Fruit fly (Drosophila melanogaster) whole organism, prepupa: ENCODE data around the gene CG42264.
A peak's percentile ranks its signal among the peaks of the same experiment; 100 is the strongest.

ENCODE experiments used
- Blimp-1 ChIP-seq: fragments of 200-800 bp; sonication (Bioruptor generic); optimal IDR thresholded peaks from 3 replicates; lab custom pipeline; 2017; ENCODE audit warnings: missing biosample characterization, missing genetic modification characterization, mild to moderate bottlenecking, moderate library complexity, missing genetic modification reagents
- CG10631 ChIP-seq: fragments of 200-800 bp; sonication (Bioruptor generic); optimal IDR thresholded peaks from 2 replicates; lab custom pipeline; 2016; ENCODE audit warnings: missing biosample characterization, missing genetic modification characterization
- CG10669 ChIP-seq: fragments of 200-800 bp; sonication (Bioruptor generic); optimal IDR thresholded peaks from 3 replicates; lab custom pipeline; 2018; ENCODE audit warnings: missing biosample characterization, mild to moderate bottlenecking, missing genetic modification characterization, moderate library complexity
- CG11294 ChIP-seq: fragments of 200-800 bp; sonication (Bioruptor generic); IDR thresholded peaks from 2 replicates; pipeline ENCODE4 v1.3.6; 2022; ENCODE audit warnings: missing biosample characterization, missing genetic modification characterization
- CG11762 ChIP-seq: fragments of 200-800 bp; sonication (Bioruptor generic); optimal IDR thresholded peaks from 3 replicates; lab custom pipeline; 2016; ENCODE audit warnings: missing biosample characterization, missing genetic modification characterization; ENCODE audit not compliant: insufficient read depth
- CG11902 ChIP-seq: fragments of 200-800 bp; sonication (Bioruptor generic); optimal IDR thresholded peaks from 3 replicates; lab custom pipeline; 2016; ENCODE audit warnings: missing biosample characterization, missing genetic modification characterization
- CG15336 ChIP-seq: fragments of 200-800 bp; sonication (Bioruptor generic); IDR thresholded peaks from 2 replicates; pipeline ENCODE4 v1.3.6; 2022; ENCODE audit warnings: missing biosample characterization, missing genetic modification characterization
- CG1621 ChIP-seq: fragments of 200-800 bp; sonication (Bioruptor generic); optimal IDR thresholded peaks from 3 replicates; lab custom pipeline; 2018; ENCODE audit warnings: missing biosample characterization, mild to moderate bottlenecking, missing genetic modification characterization
- CG31627 ChIP-seq: fragments of 200-800 bp; sonication (Bioruptor generic); optimal IDR thresholded peaks from 3 replicates; lab custom pipeline; 2016; ENCODE audit warnings: missing biosample characterization, missing genetic modification characterization
- CG34406 ChIP-seq: fragments of 200-800 bp; sonication (Bioruptor generic); optimal IDR thresholded peaks from 3 replicates; lab custom pipeline; 2016; ENCODE audit warnings: missing biosample characterization, missing genetic modification characterization
- CG3919 ChIP-seq: fragments of 200-800 bp; sonication (Bioruptor generic); optimal IDR thresholded peaks from 3 replicates; lab custom pipeline; 2016; ENCODE audit warnings: missing biosample characterization, missing genetic modification characterization
- CG6163 ChIP-seq: fragments of 200-800 bp; sonication (Bioruptor generic); IDR thresholded peaks from 3 replicates; pipeline ENCODE4 v1.3.6; 2022; ENCODE audit warnings: missing biosample characterization, missing genetic modification characterization
- CG6276 ChIP-seq: fragments of 200-800 bp; sonication (Bioruptor generic); optimal IDR thresholded peaks from 2 replicates; lab custom pipeline; 2017; ENCODE audit warnings: missing biosample characterization, mild to moderate bottlenecking, missing genetic modification characterization
- CG6792 ChIP-seq: fragments of 200-800 bp; sonication (Bioruptor generic); optimal IDR thresholded peaks from 3 replicates; lab custom pipeline; 2016; ENCODE audit warnings: missing biosample characterization, missing genetic modification characterization
- CG6808 ChIP-seq: fragments of 200-800 bp; sonication (Bioruptor generic); optimal IDR thresholded peaks from 3 replicates; lab custom pipeline; 2017; ENCODE audit warnings: missing biosample characterization, missing genetic modification characterization, mild to moderate bottlenecking, moderate library complexity, missing genetic modification reagents
- CG7368 ChIP-seq: fragments of 200-800 bp; sonication (Bioruptor generic); optimal IDR thresholded peaks from 3 replicates; lab custom pipeline; 2016; ENCODE audit warnings: missing biosample characterization, missing genetic modification characterization
- CG8632 ChIP-seq: fragments of 200-800 bp; sonication (Bioruptor generic); optimal IDR thresholded peaks from 3 replicates; lab custom pipeline; 2016; ENCODE audit warnings: missing biosample characterization, missing genetic modification characterization
- Eip78C ChIP-seq: fragments of 200-800 bp; sonication (Bioruptor generic); peaks from one replicate; lab custom pipeline; 2016; ENCODE audit warnings: missing biosample characterization, missing genetic modification characterization
- Eip93F ChIP-seq: fragments of 200-800 bp; sonication (Bioruptor generic); optimal IDR thresholded peaks from 2 replicates; lab custom pipeline; 2016; ENCODE audit warnings: missing biosample characterization, mild to moderate bottlenecking, missing genetic modification characterization
- Gug ChIP-seq: fragments of 200-800 bp; sonication (Bioruptor generic); IDR thresholded peaks from 2 replicates; pipeline ENCODE4 v1.3.6; 2022; ENCODE audit warnings: missing biosample characterization, missing genetic modification characterization
- Hr38 ChIP-seq: sonication (Bioruptor generic); optimal IDR thresholded peaks from 2 replicates; lab custom pipeline; 2016; ENCODE audit warnings: missing biosample characterization, missing genetic modification characterization
- Hr39 ChIP-seq: fragments of 200-800 bp; sonication (Bioruptor generic); optimal IDR thresholded peaks from 2 replicates; lab custom pipeline; 2016; ENCODE audit warnings: missing biosample characterization, missing genetic modification characterization
- Met ChIP-seq: fragments of 200-800 bp; sonication (Bioruptor generic); optimal IDR thresholded peaks from 3 replicates; lab custom pipeline; 2016; ENCODE audit warnings: missing biosample characterization, missing genetic modification characterization
- Smox ChIP-seq: fragments of 200-800 bp; sonication (Bioruptor generic); optimal IDR thresholded peaks from 3 replicates; lab custom pipeline; 2016; ENCODE audit warnings: missing biosample characterization, missing genetic modification characterization
- Sox102F ChIP-seq: fragments of 200-800 bp; sonication (Bioruptor generic); optimal IDR thresholded peaks from 2 replicates; lab custom pipeline; 2016; ENCODE audit warnings: missing biosample characterization, mild to moderate bottlenecking, missing genetic modification characterization
- Sox14 ChIP-seq: fragments of 200-800 bp; sonication (Bioruptor generic); optimal IDR thresholded peaks from 3 replicates; lab custom pipeline; 2016; ENCODE audit warnings: missing biosample characterization, missing genetic modification characterization
- Sox15 ChIP-seq: fragments of 200-800 bp; sonication (Bioruptor generic); optimal IDR thresholded peaks from 3 replicates; lab custom pipeline; 2016; ENCODE audit warnings: missing biosample characterization, missing genetic modification characterization
- achi ChIP-seq: fragments of 200-800 bp; sonication (Bioruptor generic); optimal IDR thresholded peaks from 3 replicates; lab custom pipeline; 2016; ENCODE audit warnings: missing biosample characterization, missing genetic modification characterization
- acj6 ChIP-seq: fragments of 200-800 bp; sonication (Bioruptor generic); optimal IDR thresholded peaks from 3 replicates; lab custom pipeline; 2016; ENCODE audit warnings: missing biosample characterization, missing genetic modification characterization
- dac ChIP-seq: fragments of 200-800 bp; sonication (Bioruptor generic); optimal IDR thresholded peaks from 2 replicates; lab custom pipeline; 2017; ENCODE audit warnings: missing biosample characterization, mild to moderate bottlenecking, missing genetic modification characterization
- esn ChIP-seq: fragments of 200-800 bp; sonication (Bioruptor generic); optimal IDR thresholded peaks from 2 replicates; lab custom pipeline; 2016; ENCODE audit warnings: missing biosample characterization, mild to moderate bottlenecking, missing genetic modification characterization, moderate library complexity
- fd85E ChIP-seq: fragments of 200-800 bp; sonication (Bioruptor generic); optimal IDR thresholded peaks from 3 replicates; lab custom pipeline; 2016; ENCODE audit warnings: missing biosample characterization, missing genetic modification characterization
- fkh ChIP-seq: fragments of 200-800 bp; sonication (Bioruptor generic); optimal IDR thresholded peaks from 3 replicates; lab custom pipeline; 2017; ENCODE audit warnings: missing biosample characterization, mild to moderate bottlenecking, missing genetic modification characterization, moderate library complexity
- net ChIP-seq: fragments of 200-800 bp; sonication (Bioruptor generic); optimal IDR thresholded peaks from 3 replicates; lab custom pipeline; 2016; ENCODE audit warnings: missing biosample characterization, missing genetic modification characterization
- pdm3 ChIP-seq: fragments of 200-800 bp; sonication (Bioruptor generic); optimal IDR thresholded peaks from 3 replicates; lab custom pipeline; 2016; ENCODE audit warnings: missing biosample characterization, missing genetic modification characterization
- spab ChIP-seq: fragments of 200-800 bp; sonication (Bioruptor generic); optimal IDR thresholded peaks from 2 replicates; lab custom pipeline; 2017; ENCODE audit warnings: missing biosample characterization, mild to moderate bottlenecking, missing genetic modification characterization, missing genetic modification reagents
- ss ChIP-seq, 2 experiments: fragments of 200-800 bp; sonication (Bioruptor generic); optimal IDR thresholded peaks; 2 replicates in 1 of 2; 3 replicates in 1 of 2; lab custom pipeline; 2017 to 2018; ENCODE audit warnings: mild to moderate bottlenecking in 2 of 2, missing biosample characterization in 2 of 2, missing genetic modification characterization in 2 of 2, moderate library complexity in 1 of 2
- svp ChIP-seq: fragments of 200-800 bp; sonication (Bioruptor generic); peaks from one replicate; lab custom pipeline; 2016; ENCODE audit warnings: missing biosample characterization, missing genetic modification characterization
- topi ChIP-seq: fragments of 200-800 bp; sonication (Bioruptor generic); optimal IDR thresholded peaks from 3 replicates; lab custom pipeline; 2016; ENCODE audit warnings: missing biosample characterization, missing genetic modification characterization

Gene CG42264

DNA sequence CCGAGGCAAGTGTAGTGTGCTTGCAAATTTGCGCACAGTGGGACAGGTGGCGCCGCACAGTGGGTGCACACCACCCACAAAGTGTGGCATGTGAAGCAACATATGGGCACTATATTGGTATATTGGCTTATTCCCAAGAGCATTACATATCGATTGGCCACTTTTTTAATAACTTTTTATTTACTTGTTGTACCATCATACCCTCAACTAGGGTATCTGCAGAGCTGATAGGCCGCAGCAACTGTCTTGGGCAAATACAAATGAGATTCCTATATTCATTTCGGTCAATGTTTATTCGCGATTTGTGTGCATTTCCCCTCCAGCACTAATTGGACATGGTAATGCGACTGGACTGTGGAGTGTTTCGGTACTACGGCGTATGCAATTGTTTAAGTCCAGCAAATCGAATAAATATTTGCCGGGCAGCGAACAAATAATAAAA is 51.7 kb downstream of the CG42264 start (continued):
- TF ChIP-seq Eip93F (no peak), CG11902 (GFP tag; lab: Kevin White, UChicago) (peak; percentile 59), CG11294 (peak; percentile 84), acj6 (GFP tag; lab: Kevin White, UChicago) (peak; percentile 88), svp (GFP tag; lab: Kevin White, UChicago) (peak; percentile 86), CG7368 (GFP tag; lab: Kevin White, UChicago) (peak; percentile 85), CG34406 (GFP tag; lab: Kevin White, UChicago) (peak; percentile 75), CG6792 (GFP tag; lab: Kevin White, UChicago) (peak; percentile 81), Smox (GFP tag; lab: Kevin White, UChicago) (peak; percentile 55), dac (peak; percentile 88), ss (GFP tag; optimal IDR thresholded peaks at IDR 0.05; lab: Kevin White, UChicago) (peak; percentile 27 to 62), CG15336 (GFP tag; lab: Robert Waterston, UW) (peak; percentile 88), net (GFP tag; lab: Kevin White, UChicago) (peak; percentile 88), topi (GFP tag; lab: Kevin White, UChicago) (peak; percentile 78), fkh (GFP tag; lab: Kevin White, UChicago) (peak; percentile 83), Met (GFP tag; lab: Kevin White, UChicago) (peak; percentile 65), Hr38 (GFP tag; lab: Kevin White, UChicago) (peak; percentile 28), CG8632 (GFP tag; lab: Kevin White, UChicago) (peak; percentile 77), CG10669 (GFP tag; lab: Kevin White, UChicago) (peak; percentile 80), spab (peak; percentile 68), CG6163 (GFP tag; lab: Robert Waterston, UW) (peak; percentile 93), CG3919 (GFP tag; lab: Kevin White, UChicago) (peak; percentile 89), Gug (GFP tag; lab: Robert Waterston, UW) (peak; percentile 88), CG1621 (tag; lab: Kevin White, UChicago) (peak; percentile 73)
- TF ChIP-seq, all 60 proteins: peak for 56

dm6 chrX:5724151-5724699 is 52.2 kb downstream of the CG42264 start:
- TF ChIP-seq fd85E, result no peak
- TF ChIP-seq CG31627 (GFP tag; lab: Kevin White, UChicago), result no peak
- TF ChIP-seq Blimp-1, result peak; percentile 31
- TF ChIP-seq CG34406 (GFP tag; lab: Kevin White, UChicago), result no peak
- no peak for TF ChIP-seq pdm3 (GFP tag; lab: Kevin White, UChicago)
- TF ChIP-seq achi (GFP tag; lab: Kevin White, UChicago), result no peak
- TF ChIP-seq Sox15, result no peak
- TF ChIP-seq CG6808 (GFP tag; lab: Kevin White, UChicago), result peak; percentile 52
- TF ChIP-seq CG6276 (GFP tag; lab: Kevin White, UChicago), result no peak
- TF ChIP-seq ss (GFP tag; optimal IDR thresholded peaks at IDR 0.05; lab: Kevin White, UChicago), result peak in 1 of 2 experiments; percentile 57
- TF ChIP-seq Hr39 (GFP tag; lab: Kevin White, UChicago), result no peak
- TF ChIP-seq CG1621 (tag; lab: Kevin White, UChicago), result peak; percentile 77
- no peak for TF ChIP-seq CG10631 (GFP tag; lab: Kevin White, UChicago)
- TF ChIP-seq CG7368 (GFP tag; lab: Kevin White, UChicago), result no peak

DNA sequence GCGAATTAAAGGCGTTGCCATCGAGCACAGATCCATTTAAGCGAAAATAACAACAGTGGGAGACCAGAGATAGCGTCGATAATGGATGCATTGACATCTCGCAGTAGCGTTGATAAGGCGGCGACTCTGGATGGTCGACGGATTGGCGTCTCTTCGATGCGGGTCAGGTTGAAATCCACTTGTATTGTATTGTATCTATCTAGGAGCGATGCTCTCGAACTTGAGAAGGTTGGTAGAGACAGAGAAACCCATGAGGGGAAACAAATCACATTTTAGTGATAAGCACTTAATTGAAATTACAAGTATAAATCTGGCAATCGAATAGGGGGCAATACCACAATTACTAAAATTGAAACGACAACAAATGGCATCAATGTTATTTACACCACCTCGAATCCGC is 52.9 kb downstream of the CG42264 start:
- TF ChIP-seq CG11762 (GFP tag; lab: Kevin White, UChicago) (no peak), CG11902 (GFP tag; lab: Kevin White, UChicago) (no peak), Eip78C (peak; percentile 55), Sox14 (no peak), spab (no peak), CG10669 (GFP tag; lab: Kevin White, UChicago) (no peak), esn (GFP tag; lab: Kevin White, UChicago) (no peak), acj6 (GFP tag; lab: Kevin White, UChicago) (no peak), Sox102F (GFP tag; lab: Kevin White, UChicago) (no peak), net (GFP tag; lab: Kevin White, UChicago) (no peak), Eip93F (no peak), CG15336 (GFP tag; lab: Robert Waterston, UW) (no peak), svp (GFP tag; lab: Kevin White, UChicago) (peak; percentile 97)
